Fruit fly (Drosophila melanogaster): ENCODE results near the gene CG46280.

The CG46280 gene

dm6 chr3R:12981334-12982166 is 48.9 kb downstream of the CG46280 start (continued):
- TF ChIP-seq esg (GFP tag; conservative IDR thresholded peaks at IDR 0.05): peak; percentile 57
- no peak for TF ChIP-seq CG6791 (GFP tag; IDR thresholded peaks at IDR 0.05; ENCODE audit: partially characterized antibody)
- 0 out of 2 replicates have a peak, but pooled peaks have one; percentile 13 for TF ChIP-seq NFAT (GFP tag; IDR thresholded peaks at IDR 0.05)
- TF ChIP-seq Lpt (GFP tag; optimal IDR thresholded peaks at IDR 0.05): no peak
- no peak for TF ChIP-seq MTF-1 (GFP tag; optimal IDR thresholded peaks at IDR 0.05; ENCODE audit: borderline replicate concordance)
- no peak for TF ChIP-seq CG7786 (GFP tag; optimal IDR thresholded peaks at IDR 0.05)
- no peak for TF ChIP-seq Kr (GFP tag; optimal IDR thresholded peaks at IDR 0.05)
- no peak for TF ChIP-seq eyg (GFP tag; optimal IDR thresholded peaks at IDR 0.05)
- no peak for TF ChIP-seq mirr (GFP tag; optimal IDR thresholded peaks at IDR 0.05)
- TF ChIP-seq pho (GFP tag; optimal IDR thresholded peaks at IDR 0.05): no peak
- peak; percentile 70 for TF ChIP-seq CG11695 (GFP tag; IDR thresholded peaks at IDR 0.05)
- no peak for TF ChIP-seq en (GFP tag; optimal IDR thresholded peaks at IDR 0.05)
- peak; percentile 85 for TF ChIP-seq CG11504 (tag; optimal IDR thresholded peaks at IDR 0.05)
- peak; percentile 81 for TF ChIP-seq lab (GFP tag; optimal IDR thresholded peaks at IDR 0.05)
- TF ChIP-seq CG1602 (GFP tag; optimal IDR thresholded peaks at IDR 0.05): peak; percentile 46
- peak; percentile 60 for TF ChIP-seq CG13775 (GFP tag; optimal IDR thresholded peaks at IDR 0.05)
- TF ChIP-seq wek (GFP tag; optimal IDR thresholded peaks at IDR 0.05): no peak
- peak; percentile 57 for TF ChIP-seq sisA (GFP tag; IDR thresholded peaks at IDR 0.05)
- peak; percentile 40 for TF ChIP-seq CG15514 (GFP tag; optimal IDR thresholded peaks at IDR 0.05)
- no peak for TF ChIP-seq CG10565 (GFP tag; optimal IDR thresholded peaks at IDR 0.05)
- TF ChIP-seq CG15073 (GFP tag; optimal IDR thresholded peaks at IDR 0.05): peak; percentile 22
- peak; percentile 72 for TF ChIP-seq Fer3 (tag; optimal IDR thresholded peaks at IDR 0.05)
- peak; percentile 39; the same call in 1 of the 3 replicates for TF ChIP-seq ci (GFP tag; IDR thresholded peaks at IDR 0.05)
- TF ChIP-seq CG12219 (GFP tag; optimal IDR thresholded peaks at IDR 0.05): peak; percentile 57
- peak; percentile 69 for TF ChIP-seq Oli (tag; optimal IDR thresholded peaks at IDR 0.05)
- no peak for TF ChIP-seq Doc2 (GFP tag; IDR thresholded peaks at IDR 0.05)
- no peak for TF ChIP-seq twi (tag; optimal IDR thresholded peaks at IDR 0.05)
- no peak for TF ChIP-seq CG14965 (GFP tag; optimal IDR thresholded peaks at IDR 0.05; ENCODE audit: borderline replicate concordance)
- peak; percentile 60 for TF ChIP-seq Deaf1 (tag; optimal IDR thresholded peaks at IDR 0.05)
- TF ChIP-seq ewg (GFP tag; optimal IDR thresholded peaks at IDR 0.05): peak; percentile 43
- peak; percentile 60; the same call in 2 of the 3 replicates for TF ChIP-seq row (GFP tag; IDR thresholded peaks at IDR 0.05)
- TF ChIP-seq rib (GFP tag; IDR thresholded peaks at IDR 0.05): no peak
- no peak for TF ChIP-seq Ravus (GFP tag; IDR thresholded peaks at IDR 0.05)
- TF ChIP-seq CG16863 (GFP tag; optimal IDR thresholded peaks at IDR 0.05): peak; percentile 9
- peak; percentile 83 for TF ChIP-seq CoRest (tag; optimal IDR thresholded peaks at IDR 0.05)
- peak; percentile 81 for TF ChIP-seq CG7839 (tag; optimal IDR thresholded peaks at IDR 0.05)
- TF ChIP-seq CG4820 (GFP tag; optimal IDR thresholded peaks at IDR 0.05): peak; percentile 71
- no peak for TF ChIP-seq CG7928 (GFP tag; optimal IDR thresholded peaks at IDR 0.05)
- TF ChIP-seq CG12942 (GFP tag; optimal IDR thresholded peaks at IDR 0.05): peak; percentile 28
- TF ChIP-seq gt (GFP tag; IDR thresholded peaks at IDR 0.05): no peak
- TF ChIP-seq emc (GFP tag; optimal IDR thresholded peaks at IDR 0.05): no peak
- TF ChIP-seq nau (GFP tag; optimal IDR thresholded peaks at IDR 0.05): peak; percentile 9
- peak; percentile 40; the same call in 1 of the 2 replicates for TF ChIP-seq CG17328 (GFP tag; IDR thresholded peaks at IDR 0.05)
- peak; percentile 18 for TF ChIP-seq Ets65A (GFP tag)
- TF ChIP-seq CG31441 (GFP tag; IDR thresholded peaks at IDR 0.05): no peak; the same call in 1 of the 2 replicates
- no peak for TF ChIP-seq Opbp (GFP tag; IDR thresholded peaks at IDR 0.05; ENCODE audit: partially characterized antibody)
- TF ChIP-seq CG15011 (GFP tag; optimal IDR thresholded peaks at IDR 0.05): peak; percentile 70
- TF ChIP-seq CG13123 (GFP tag; optimal IDR thresholded peaks at IDR 0.05): no peak
- no peak for TF ChIP-seq Doc3 (GFP tag; IDR thresholded peaks at IDR 0.05; ENCODE audit: partially characterized antibody)

All from whole organism, embryonic.